Fruit fly (Drosophila melanogaster) whole organism, embryonic: ENCODE results near the gene CG7728.

Experiments used
- Awh ChIP-seq: fragments of 200-800 bp; sonication (Bioruptor generic); IDR thresholded peaks from 2 replicates; pipeline ENCODE4, ENCODE4 v1.3.6; 2022; ENCODE audit warnings: missing biosample characterization, missing genetic modification characterization
- CG10959 ChIP-seq: fragments of 200-800 bp; sonication (Bioruptor generic); IDR thresholded peaks from 2 replicates; pipeline ENCODE4 v1.3.6; 2022; ENCODE audit warnings: missing biosample characterization, missing genetic modification characterization
- CG11085 ChIP-seq: fragments of 200-800 bp; sonication (Bioruptor generic); IDR thresholded peaks from 2 replicates; pipeline ENCODE4 v1.3.6; 2022; ENCODE audit warnings: missing biosample characterization, missing genetic modification characterization
- CG11247 ChIP-seq: fragments of 200-800 bp; sonication (Bioruptor generic); IDR thresholded peaks from 2 replicates; pipeline ENCODE4 v1.3.6; 2022; ENCODE audit warnings: missing biosample characterization, missing genetic modification characterization
- CG13123 ChIP-seq: fragments of 200-800 bp; sonication (Bioruptor generic); optimal IDR thresholded peaks from 2 replicates; lab custom pipeline; 2016; ENCODE audit warnings: missing biosample characterization, missing genetic modification characterization
- CG13624 ChIP-seq: fragments of 200-800 bp; sonication (Bioruptor generic); optimal IDR thresholded peaks from 2 replicates; lab custom pipeline; 2016; ENCODE audit warnings: missing biosample characterization, missing genetic modification characterization
- CG14860 ChIP-seq: fragments of 200-800 bp; sonication (Bioruptor generic); IDR thresholded peaks from 3 replicates; pipeline ENCODE4 v1.3.6; 2022; ENCODE audit warnings: missing biosample characterization, missing genetic modification characterization; ENCODE audit not compliant: partially characterized antibody
- CG14965 ChIP-seq: fragments of 200-800 bp; sonication (Bioruptor generic); optimal IDR thresholded peaks from 2 replicates; lab custom pipeline; 2016; ENCODE audit warnings: missing biosample characterization, missing genetic modification characterization, borderline replicate concordance
- CG17612 ChIP-seq: fragments of 200-800 bp; sonication (Bioruptor generic); IDR thresholded peaks from 2 replicates; pipeline ENCODE4 v1.3.6; 2022; ENCODE audit warnings: missing biosample characterization, missing genetic modification characterization
- CG17802 ChIP-seq: fragments of 200-800 bp; sonication (Bioruptor generic); optimal IDR thresholded peaks from 2 replicates; lab custom pipeline; 2018; ENCODE audit warnings: missing biosample characterization, mild to moderate bottlenecking, missing genetic modification characterization, moderate library complexity
- CG17829 ChIP-seq: fragments of 200-800 bp; optimal IDR thresholded peaks from 2 replicates; lab custom pipeline; 2019; ENCODE audit warnings: missing biosample characterization, mild to moderate bottlenecking, missing genetic modification characterization, moderate library complexity
- CG31224 ChIP-seq: fragments of 200-800 bp; sonication (Bioruptor generic); IDR thresholded peaks from 2 replicates; pipeline ENCODE4 v1.3.6; 2022; ENCODE audit warnings: missing biosample characterization, missing genetic modification characterization
- CG4424 ChIP-seq: fragments of 200-800 bp; sonication (Bioruptor generic); optimal IDR thresholded peaks from 3 replicates; lab custom pipeline; 2016; ENCODE audit warnings: missing biosample characterization, missing genetic modification characterization
- CG5245 ChIP-seq: fragments of 200-800 bp; sonication (Bioruptor generic); optimal IDR thresholded peaks from 3 replicates; lab custom pipeline; 2016; ENCODE audit warnings: missing biosample characterization, missing genetic modification characterization
- CG7357 ChIP-seq: fragments of 200-800 bp; sonication (Bioruptor generic); IDR thresholded peaks from 3 replicates; pipeline ENCODE4 v1.3.6; 2022; ENCODE audit warnings: missing biosample characterization, missing genetic modification characterization
- CG8359 ChIP-seq: fragments of 200-800 bp; sonication (Bioruptor generic); optimal IDR thresholded peaks from 2 replicates; lab custom pipeline; 2017; ENCODE audit warnings: missing biosample characterization, mild to moderate bottlenecking, missing genetic modification characterization, borderline replicate concordance
- CTCF ChIP-seq: fragments of 200-800 bp; sonication (Bioruptor generic); optimal IDR thresholded peaks from 2 replicates; lab custom pipeline; 2017; ENCODE audit warnings: missing biosample characterization, mild to moderate bottlenecking, missing genetic modification characterization, moderate library complexity
- D19B ChIP-seq: fragments of 200-800 bp; sonication (Bioruptor generic); optimal IDR thresholded peaks from 2 replicates; lab custom pipeline; 2017; ENCODE audit warnings: missing biosample characterization, mild to moderate bottlenecking, missing genetic modification characterization
- Gug ChIP-seq: fragments of 200-800 bp; sonication (Bioruptor generic); IDR thresholded peaks from 4 replicates; pipeline ENCODE4 v1.3.6; 2022; ENCODE audit warnings: missing biosample characterization, missing genetic modification characterization
- HmgD ChIP-seq: fragments of 200-800 bp; sonication (Bioruptor generic); optimal IDR thresholded peaks from 3 replicates; lab custom pipeline; 2016; ENCODE audit warnings: missing biosample characterization, missing genetic modification characterization
- HmgZ ChIP-seq: fragments of 200-800 bp; sonication (Bioruptor generic); optimal IDR thresholded peaks from 2 replicates; lab custom pipeline; 2018; ENCODE audit warnings: missing biosample characterization, mild to moderate bottlenecking, missing genetic modification characterization
- Hsf ChIP-seq: fragments of 200-800 bp; sonication (Bioruptor generic); optimal IDR thresholded peaks from 3 replicates; lab custom pipeline; 2016; ENCODE audit warnings: missing biosample characterization, missing genetic modification characterization
- MESR4 ChIP-seq: fragments of 200-800 bp; sonication (Bioruptor generic); optimal IDR thresholded peaks from 2 replicates; lab custom pipeline; 2018; ENCODE audit warnings: missing biosample characterization, mild to moderate bottlenecking, missing genetic modification characterization, moderate library complexity
- Max ChIP-seq: fragments of 200-800 bp; sonication (Bioruptor generic); optimal IDR thresholded peaks from 2 replicates; lab custom pipeline; 2016; ENCODE audit warnings: missing biosample characterization, mild to moderate bottlenecking, missing genetic modification characterization
- Meics ChIP-seq: fragments of 200-800 bp; sonication (Bioruptor generic); optimal IDR thresholded peaks from 2 replicates; lab custom pipeline; 2017; ENCODE audit warnings: missing biosample characterization, mild to moderate bottlenecking, missing genetic modification characterization
- Mrtf ChIP-seq: fragments of 200-800 bp; sonication (Bioruptor generic); IDR thresholded peaks from 3 replicates; pipeline ENCODE4 v1.3.6; 2022; ENCODE audit warnings: missing biosample characterization, missing genetic modification characterization
- NK7.1 ChIP-seq: fragments of 200-800 bp; sonication (Bioruptor generic); optimal IDR thresholded peaks from 3 replicates; lab custom pipeline; 2016; ENCODE audit warnings: missing biosample characterization, missing genetic modification characterization
- Optix ChIP-seq: fragments of 200-800 bp; sonication (Bioruptor generic); IDR thresholded peaks from 3 replicates; pipeline ENCODE4 v1.3.6; 2022; ENCODE audit warnings: missing biosample characterization, missing genetic modification characterization
- Poxn ChIP-seq: fragments of 200-800 bp; sonication (Bioruptor generic); IDR thresholded peaks from 2 replicates; pipeline ENCODE4 v1.3.6; 2022; ENCODE audit warnings: missing biosample characterization, missing genetic modification characterization
- Rfx ChIP-seq: fragments of 200-800 bp; sonication (Bioruptor generic); IDR thresholded peaks from 2 replicates; pipeline ENCODE4 v1.3.6; 2022; ENCODE audit warnings: missing biosample characterization, missing genetic modification characterization
- Sox100B ChIP-seq: fragments of 200-800 bp; sonication (Bioruptor generic); optimal IDR thresholded peaks from 3 replicates; lab custom pipeline; 2018; ENCODE audit warnings: missing biosample characterization, mild to moderate bottlenecking, missing genetic modification characterization
- Taf1 ChIP-seq: fragments of 200-800 bp; sonication (Bioruptor generic); IDR thresholded peaks from 2 replicates; pipeline ENCODE4 v1.3.6; 2022; ENCODE audit warnings: missing biosample characterization, missing genetic modification characterization
- Xbp1 ChIP-seq: fragments of 200-800 bp; sonication (Bioruptor generic); optimal IDR thresholded peaks from 3 replicates; lab custom pipeline; 2016; ENCODE audit warnings: missing biosample characterization, mild to moderate bottlenecking, missing genetic modification characterization
- ac ChIP-seq: fragments of 200-800 bp; sonication (Bioruptor generic); optimal IDR thresholded peaks from 3 replicates; lab custom pipeline; 2017; ENCODE audit warnings: missing biosample characterization, mild to moderate bottlenecking, missing genetic modification characterization
- croc ChIP-seq: fragments of 200-800 bp; sonication (Bioruptor generic); conservative IDR thresholded peaks from 3 replicates; pipeline ENCODE4 v1.3.6; 2022; ENCODE audit warnings: missing biosample characterization, missing genetic modification characterization
- gsb ChIP-seq: fragments of 200-800 bp; sonication (Bioruptor generic); IDR thresholded peaks from 2 replicates; pipeline ENCODE4 v1.3.6; 2022; ENCODE audit warnings: missing biosample characterization, missing genetic modification characterization
- ham ChIP-seq: fragments of 200-800 bp; sonication (Bioruptor generic); IDR thresholded peaks from 2 replicates; pipeline ENCODE4 v1.3.6; 2022; ENCODE audit warnings: missing biosample characterization, missing genetic modification characterization
- insv ChIP-seq, 2 experiments: fragments of 200-800 bp; sonication (Bioruptor generic); optimal IDR thresholded peaks; 3 replicates each; lab custom pipeline; 2016 to 2018; ENCODE audit warnings: missing biosample characterization in 2 of 2, missing genetic modification characterization in 2 of 2
- kay ChIP-seq: fragments of 200-800 bp; sonication (Bioruptor generic); optimal IDR thresholded peaks from 2 replicates; lab custom pipeline; 2016; ENCODE audit warnings: missing biosample characterization, missing genetic modification characterization
- ken ChIP-seq: fragments of 200-800 bp; sonication (Bioruptor generic); IDR thresholded peaks from 3 replicates; pipeline ENCODE4 v1.3.6; 2022; ENCODE audit warnings: missing biosample characterization, missing genetic modification characterization
- pan ChIP-seq, 4 experiments: fragments of >200 bp in 3 of 4; fragments of 200-800 bp in 1 of 4; sonication (Bioruptor generic) in 1 of 4; optimal IDR thresholded peaks in 3 of 4; IDR thresholded peaks in 1 of 4; 2 replicates each; pipeline versions ENCODE4 v1.3.6 to Lab custom; 2017 to 2022; ENCODE audit warnings: missing biosample characterization in 2 of 4, missing genetic modification characterization in 2 of 4, mixed read lengths in 1 of 4
- repo ChIP-seq: fragments of 200-800 bp; sonication (Bioruptor generic); optimal IDR thresholded peaks from 2 replicates; lab custom pipeline; 2016; ENCODE audit warnings: missing biosample characterization, missing genetic modification characterization
- schlank ChIP-seq: fragments of 200-800 bp; sonication (Bioruptor generic); optimal IDR thresholded peaks from 2 replicates; lab custom pipeline; 2018; ENCODE audit warnings: missing biosample characterization, mild to moderate bottlenecking, missing genetic modification characterization
- unpg ChIP-seq: fragments of 200-800 bp; sonication (Bioruptor generic); optimal IDR thresholded peaks from 3 replicates; lab custom pipeline; 2018; ENCODE audit warnings: missing biosample characterization, mild to moderate bottlenecking, missing genetic modification characterization, moderate library complexity
- zen2 ChIP-seq: fragments of 200-800 bp; sonication (Bioruptor generic); IDR thresholded peaks from 3 replicates; pipeline ENCODE4 v1.3.6; 2022; ENCODE audit warnings: missing biosample characterization, missing genetic modification characterization; ENCODE audit not compliant: partially characterized antibody

Gene CG7728

dm6 chr3L:16986062-16987013, 30.0 kb upstream of the CG7728 start (continued):
- peak; percentile 58 for TF ChIP-seq CG17829 (tag; lab: Kevin White, UChicago)
- peak; percentile 67 for TF ChIP-seq CG4424 (GFP tag; lab: Kevin White, UChicago)
- TF ChIP-seq Awh (GFP tag; lab: Robert Waterston, UW): peak; percentile 74
- TF ChIP-seq Rfx (GFP tag; lab: Robert Waterston, UW): peak; percentile 71
- peak; percentile 9 for TF ChIP-seq unpg (GFP tag; lab: Kevin White, UChicago)

- TF ChIP-seq pan (optimal IDR thresholded peaks at IDR 0.05; lab: Kevin White, UChicago) (no peak), pan (GFP tag; optimal IDR thresholded peaks at IDR 0.05 in 1 of 2, IDR thresholded peaks at IDR 0.05 in 1 of 2) (peak in 1 of 2 experiments; percentile 10), CG11085 (GFP tag; lab: Robert Waterston, UW) (no peak), Sox100B (GFP tag; lab: Kevin White, UChicago) (no peak), D19B (GFP tag; lab: Kevin White, UChicago) (no peak), Taf1 (GFP tag; lab: Robert Waterston, UW) (no peak)
Measured at dm6 chr3L:16987347-16987746, 29.0 kb upstream of the CG7728 start.

- no peak for TF ChIP-seq Hsf (GFP tag; lab: Kevin White, UChicago)
- TF ChIP-seq CG31224 (GFP tag; lab: Robert Waterston, UW): no peak
- TF ChIP-seq CG14860 (GFP tag; lab: Robert Waterston, UW): no peak
- TF ChIP-seq insv (GFP tag; optimal IDR thresholded peaks at IDR 0.05; lab: Kevin White, UChicago): no peak
- TF ChIP-seq Meics: no peak
- no peak for TF ChIP-seq HmgD
- no peak for TF ChIP-seq ham (GFP tag; lab: Robert Waterston, UW)
- TF ChIP-seq gsb: no peak
- TF ChIP-seq croc (GFP tag; lab: Robert Waterston, UW): no peak
- TF ChIP-seq CG13624 (GFP tag; lab: Kevin White, UChicago): no peak
- no peak for TF ChIP-seq Max (GFP tag; lab: Kevin White, UChicago)
- no peak for TF ChIP-seq HmgZ (tag; lab: Kevin White, UChicago)
- TF ChIP-seq NK7.1 (GFP tag; lab: Kevin White, UChicago): no peak
- TF ChIP-seq ken (GFP tag; lab: Robert Waterston, UW): no peak
- no peak for TF ChIP-seq schlank (tag; lab: Kevin White, UChicago)
- TF ChIP-seq, all 482 proteins: peak for 0
Measured at dm6 chr3L:16988526-16988925, 27.8 kb upstream of the CG7728 start.

dm6 chr3L:16989169-16989568, 27.2 kb upstream of the CG7728 start:
- TF ChIP-seq CTCF (GFP tag; lab: Kevin White, UChicago) (no peak), CG14965 (GFP tag; lab: Kevin White, UChicago) (no peak), kay (GFP tag; lab: Kevin White, UChicago) (no peak), CG17802 (tag; lab: Kevin White, UChicago) (no peak), Poxn (GFP tag; lab: Robert Waterston, UW) (no peak), CG10959 (no peak), zen2 (GFP tag; lab: Robert Waterston, UW) (no peak), Gug (GFP tag; lab: Robert Waterston, UW) (no peak), CG8359 (no peak), ac (GFP tag; lab: Kevin White, UChicago) (no peak), CG5245 (GFP tag; lab: Kevin White, UChicago) (no peak), CG13123 (GFP tag; lab: Kevin White, UChicago) (no peak), repo (GFP tag; lab: Kevin White, UChicago) (no peak), Optix (GFP tag; lab: Robert Waterston, UW) (no peak), croc (GFP tag; lab: Robert Waterston, UW) (no peak), NK7.1 (GFP tag; lab: Kevin White, UChicago) (no peak), CG17612 (no peak), Xbp1 (GFP tag; lab: Kevin White, UChicago) (no peak), MESR4 (GFP tag; lab: Kevin White, UChicago) (no peak), CG11247 (GFP tag; lab: Robert Waterston, UW) (no peak), Mrtf (GFP tag; lab: Robert Waterston, UW) (no peak), CG7357 (GFP tag; lab: Robert Waterston, UW) (no peak)
